Fruit fly (Drosophila melanogaster) whole organism, embryonic: ENCODE results near the gene Sk1.

ENCODE experiments used
- Bteb2 ChIP-seq: fragments of 200-800 bp; sonication (Bioruptor generic); optimal IDR thresholded peaks from 2 replicates; lab custom pipeline; 2016; ENCODE audit warnings: missing biosample characterization, missing genetic modification characterization
- C15 ChIP-seq: fragments of 200-800 bp; sonication (Bioruptor generic); IDR thresholded peaks from 3 replicates; pipeline ENCODE4 v1.3.6; 2022; ENCODE audit warnings: missing biosample characterization, missing genetic modification characterization
- CG1024 ChIP-seq: fragments of 200-800 bp; sonication (Bioruptor generic); IDR thresholded peaks from 2 replicates; pipeline ENCODE4 v1.3.6; 2022; ENCODE audit warnings: missing biosample characterization, missing genetic modification characterization
- CG10462 ChIP-seq: fragments of 200-800 bp; sonication (Bioruptor generic); optimal IDR thresholded peaks from 2 replicates; lab custom pipeline; 2016; ENCODE audit warnings: missing biosample characterization, missing genetic modification characterization
- CG10565 ChIP-seq: fragments of 200-800 bp; sonication (Bioruptor generic); optimal IDR thresholded peaks from 3 replicates; lab custom pipeline; 2016; ENCODE audit warnings: missing biosample characterization, mild to moderate bottlenecking, missing genetic modification characterization
- CG11247 ChIP-seq: fragments of 200-800 bp; sonication (Bioruptor generic); IDR thresholded peaks from 2 replicates; pipeline ENCODE4 v1.3.6; 2022; ENCODE audit warnings: missing biosample characterization, missing genetic modification characterization
- CG11695 ChIP-seq: fragments of 200-800 bp; sonication (Bioruptor generic); IDR thresholded peaks from 3 replicates; pipeline ENCODE4 v1.3.6; 2022; ENCODE audit warnings: missing biosample characterization, missing genetic modification characterization
- CG12219 ChIP-seq: fragments of 200-800 bp; sonication (Bioruptor generic); optimal IDR thresholded peaks from 3 replicates; lab custom pipeline; 2018; ENCODE audit warnings: missing biosample characterization, mild to moderate bottlenecking, missing genetic modification characterization
- CG12744 ChIP-seq: fragments of 200-800 bp; sonication (Bioruptor generic); optimal IDR thresholded peaks from 2 replicates; lab custom pipeline; 2016; ENCODE audit warnings: missing biosample characterization, missing genetic modification characterization
- CG14965 ChIP-seq: fragments of 200-800 bp; sonication (Bioruptor generic); optimal IDR thresholded peaks from 2 replicates; lab custom pipeline; 2016; ENCODE audit warnings: missing biosample characterization, missing genetic modification characterization, borderline replicate concordance
- CG15011 ChIP-seq: fragments of 200-800 bp; sonication (Bioruptor generic); optimal IDR thresholded peaks from 3 replicates; lab custom pipeline; 2018; ENCODE audit warnings: missing biosample characterization, mild to moderate bottlenecking, missing genetic modification characterization
- CG17361 ChIP-seq: fragments of 200-800 bp; sonication (Bioruptor generic); IDR thresholded peaks from 3 replicates; pipeline ENCODE4 v1.3.6; 2022; ENCODE audit warnings: missing biosample characterization, missing genetic modification characterization
- CG17612 ChIP-seq: fragments of 200-800 bp; sonication (Bioruptor generic); IDR thresholded peaks from 2 replicates; pipeline ENCODE4 v1.3.6; 2022; ENCODE audit warnings: missing biosample characterization, missing genetic modification characterization
- CG2875 ChIP-seq: fragments of 200-800 bp; sonication (Bioruptor generic); optimal IDR thresholded peaks from 2 replicates; lab custom pipeline; 2017; ENCODE audit warnings: missing biosample characterization, mild to moderate bottlenecking, missing genetic modification characterization, missing genetic modification reagents
- CG2889 ChIP-seq: fragments of 200-800 bp; sonication (Bioruptor generic); IDR thresholded peaks from 3 replicates; pipeline ENCODE4 v1.3.6; 2022; ENCODE audit warnings: missing biosample characterization, missing genetic modification characterization
- CG3847 ChIP-seq: fragments of 200-800 bp; sonication (Bioruptor generic); IDR thresholded peaks from 2 replicates; pipeline ENCODE4 v1.3.6; 2022; ENCODE audit warnings: missing biosample characterization, missing genetic modification characterization
- CG4360 ChIP-seq: fragments of 200-800 bp; sonication (Bioruptor generic); IDR thresholded peaks from 2 replicates; pipeline ENCODE4 v1.3.6; 2022; ENCODE audit warnings: missing biosample characterization, missing genetic modification characterization
- CG43689 ChIP-seq: fragments of 200-800 bp; sonication (Bioruptor generic); IDR thresholded peaks from 2 replicates; pipeline ENCODE4 v1.3.6; 2022; ENCODE audit warnings: missing biosample characterization, missing genetic modification characterization
- CG6175 ChIP-seq: fragments of 200-800 bp; sonication (Bioruptor generic); IDR thresholded peaks from 3 replicates; pipeline ENCODE4 v1.3.6; 2022; ENCODE audit warnings: missing biosample characterization, missing genetic modification characterization
- CG9932 ChIP-seq: fragments of 200-800 bp; sonication (Bioruptor generic); IDR thresholded peaks from 2 replicates; pipeline ENCODE4 v1.3.6; 2022; ENCODE audit warnings: missing biosample characterization, missing genetic modification characterization
- CkIIα-i1 ChIP-seq: fragments of 200-800 bp; sonication (Bioruptor generic); IDR thresholded peaks from 2 replicates; pipeline ENCODE4 v1.3.6; 2022; ENCODE audit warnings: missing biosample characterization, missing genetic modification characterization
- Dek ChIP-seq: fragments of 200-800 bp; sonication (Bioruptor generic); optimal IDR thresholded peaks from 3 replicates; lab custom pipeline; 2019; ENCODE audit warnings: missing biosample characterization, mild to moderate bottlenecking, missing genetic modification characterization, moderate library complexity
- ERR ChIP-seq: fragments of 200-800 bp; sonication (Bioruptor generic); optimal IDR thresholded peaks from 2 replicates; lab custom pipeline; 2016; ENCODE audit warnings: missing biosample characterization, missing genetic modification characterization
- Ets97D ChIP-seq: fragments of 200-800 bp; sonication (Bioruptor generic); optimal IDR thresholded peaks from 3 replicates; lab custom pipeline; 2016; ENCODE audit warnings: missing biosample characterization, missing genetic modification characterization
- Fer2 ChIP-seq: fragments of 200-800 bp; sonication (Bioruptor generic); optimal IDR thresholded peaks from 2 replicates; lab custom pipeline; 2018; ENCODE audit warnings: missing biosample characterization, mild to moderate bottlenecking, missing genetic modification characterization, moderate library complexity
- Ptx1 ChIP-seq: fragments of 200-800 bp; sonication (Bioruptor generic); IDR thresholded peaks from 2 replicates; pipeline ENCODE4 v1.3.6; 2022; ENCODE audit warnings: missing biosample characterization, missing genetic modification characterization
- Side ChIP-seq: fragments of 200-800 bp; sonication (Bioruptor generic); optimal IDR thresholded peaks from 2 replicates; lab custom pipeline; 2016; ENCODE audit warnings: missing biosample characterization, missing genetic modification characterization
- Six4 ChIP-seq: fragments of 200-800 bp; sonication (Bioruptor generic); optimal IDR thresholded peaks from 2 replicates; lab custom pipeline; 2016; ENCODE audit warnings: missing biosample characterization, missing genetic modification characterization
- Taf1 ChIP-seq: fragments of 200-800 bp; sonication (Bioruptor generic); IDR thresholded peaks from 2 replicates; pipeline ENCODE4 v1.3.6; 2022; ENCODE audit warnings: missing biosample characterization, missing genetic modification characterization
- Trl ChIP-seq, 3 experiments: fragments of >200 bp in 2 of 3; fragments of 200-800 bp in 1 of 3; sonication (Bioruptor generic) in 1 of 3; optimal IDR thresholded peaks; 2 replicates in 1 of 3; 3 replicates in 2 of 3; lab custom pipeline; 2016 to 2017; ENCODE audit warnings: missing biosample characterization in 1 of 3, missing genetic modification characterization in 1 of 3
- al ChIP-seq: fragments of 200-800 bp; sonication (Bioruptor generic); IDR thresholded peaks from 2 replicates; pipeline ENCODE4 v1.3.6; 2022; ENCODE audit warnings: missing biosample characterization, missing genetic modification characterization
- ato ChIP-seq: fragments of 200-800 bp; sonication (Bioruptor generic); IDR thresholded peaks from 2 replicates; pipeline ENCODE4 v1.3.6; 2022; ENCODE audit warnings: missing biosample characterization, missing genetic modification characterization; ENCODE audit not compliant: partially characterized antibody
- caup ChIP-seq: fragments of 200-800 bp; sonication (Bioruptor generic); optimal IDR thresholded peaks from 3 replicates; lab custom pipeline; 2017; ENCODE audit warnings: missing biosample characterization, mild to moderate bottlenecking, missing genetic modification characterization, moderate library complexity; ENCODE audit not compliant: severe bottlenecking
- crol ChIP-seq: fragments of 200-800 bp; sonication (Bioruptor generic); IDR thresholded peaks from 2 replicates; pipeline ENCODE4 v1.3.6; 2022; ENCODE audit warnings: missing biosample characterization, missing genetic modification characterization
- dm ChIP-seq: fragments of 200-800 bp; sonication (Bioruptor generic); optimal IDR thresholded peaks from 3 replicates; lab custom pipeline; 2016; ENCODE audit warnings: missing biosample characterization, missing genetic modification characterization
- ewg ChIP-seq: fragments of 200-800 bp; sonication (Bioruptor generic); optimal IDR thresholded peaks from 3 replicates; lab custom pipeline; 2017; ENCODE audit warnings: mild to moderate bottlenecking, missing biosample characterization, missing genetic modification reagents, missing genetic modification characterization
- fd64A ChIP-seq: fragments of 200-800 bp; sonication (Bioruptor generic); optimal IDR thresholded peaks from 3 replicates; lab custom pipeline; 2018; ENCODE audit warnings: missing biosample characterization, mild to moderate bottlenecking, missing genetic modification characterization
- fru ChIP-seq: fragments of >200 bp; optimal IDR thresholded peaks from 2 replicates; lab custom pipeline; 2017
- ftz-f1 ChIP-seq: fragments of 200-800 bp; sonication (Bioruptor generic); optimal IDR thresholded peaks from 2 replicates; lab custom pipeline; 2016; ENCODE audit warnings: missing biosample characterization, missing genetic modification characterization
- gfzf ChIP-seq: fragments of 200-800 bp; sonication (Bioruptor generic); optimal IDR thresholded peaks from 2 replicates; lab custom pipeline; 2016; ENCODE audit warnings: missing biosample characterization, mild to moderate bottlenecking, missing genetic modification characterization, moderate library complexity
- hb ChIP-seq: fragments of 200-800 bp; sonication (Bioruptor generic); IDR thresholded peaks from 3 replicates; pipeline ENCODE4 v1.3.6; 2022; ENCODE audit warnings: missing biosample characterization, missing genetic modification characterization; ENCODE audit not compliant: partially characterized antibody
- hkb ChIP-seq, 2 experiments: fragments of 200-800 bp in 1 of 2; fragments of >200 bp in 1 of 2; sonication (Bioruptor generic) in 1 of 2; IDR thresholded peaks in 1 of 2; optimal IDR thresholded peaks in 1 of 2; 2 replicates each; pipeline versions ENCODE4 v1.3.6 to Lab custom; 2017 to 2022; ENCODE audit warnings: missing biosample characterization in 1 of 2, missing genetic modification characterization in 1 of 2
- mam ChIP-seq: fragments of 200-800 bp; sonication (Bioruptor generic); optimal IDR thresholded peaks from 3 replicates; lab custom pipeline; 2016; ENCODE audit warnings: missing biosample characterization, missing genetic modification characterization
- nerfin-2 ChIP-seq: fragments of 200-800 bp; sonication (Bioruptor generic); IDR thresholded peaks from 2 replicates; pipeline ENCODE4 v1.3.6; 2022; ENCODE audit warnings: missing biosample characterization, missing genetic modification characterization; ENCODE audit not compliant: partially characterized antibody
- pan ChIP-seq, 4 experiments: fragments of >200 bp in 3 of 4; fragments of 200-800 bp in 1 of 4; sonication (Bioruptor generic) in 1 of 4; optimal IDR thresholded peaks in 3 of 4; IDR thresholded peaks in 1 of 4; 2 replicates each; pipeline versions ENCODE4 v1.3.6 to Lab custom; 2017 to 2022; ENCODE audit warnings: missing biosample characterization in 2 of 4, missing genetic modification characterization in 2 of 4, mixed read lengths in 1 of 4
- salm ChIP-seq: fragments of 200-800 bp; sonication (Bioruptor generic); optimal IDR thresholded peaks from 2 replicates; lab custom pipeline; 2018; ENCODE audit warnings: missing biosample characterization, mild to moderate bottlenecking, missing genetic modification characterization
- sna ChIP-seq: fragments of 200-800 bp; sonication (Bioruptor generic); IDR thresholded peaks from 2 replicates; pipeline ENCODE4 v1.3.6; 2022; ENCODE audit warnings: missing biosample characterization, missing genetic modification characterization; ENCODE audit not compliant: partially characterized antibody
- tgo ChIP-seq: fragments of 200-800 bp; sonication (Bioruptor generic); IDR thresholded peaks from 3 replicates; pipeline ENCODE4 v1.3.6; 2022; ENCODE audit warnings: missing biosample characterization, missing genetic modification characterization
- trem ChIP-seq: fragments of 200-800 bp; optimal IDR thresholded peaks from 3 replicates; lab custom pipeline; 2019; ENCODE audit warnings: missing biosample characterization, mild to moderate bottlenecking, missing genetic modification characterization, moderate library complexity
- tup ChIP-seq: fragments of 200-800 bp; sonication (Bioruptor generic); optimal IDR thresholded peaks from 2 replicates; lab custom pipeline; 2016; ENCODE audit warnings: missing biosample characterization, mild to moderate bottlenecking, missing genetic modification characterization, moderate library complexity

The Sk1 gene

dm6 chrX:11468304-11468703 lies 26.0 kb downstream of the Sk1 start (continued):
- TF ChIP-seq Trl (optimal IDR thresholded peaks at IDR 0.05; lab: Kevin White, UChicago) (no peak), Trl (GFP tag; optimal IDR thresholded peaks at IDR 0.05; lab: Kevin White, UChicago) (no peak), ewg (GFP tag; lab: Kevin White, UChicago) (no peak), pan (optimal IDR thresholded peaks at IDR 0.05; lab: Kevin White, UChicago) (no peak), pan (GFP tag; optimal IDR thresholded peaks at IDR 0.05 in 1 of 2, IDR thresholded peaks at IDR 0.05 in 1 of 2) (peak in 1 of 2 experiments; percentile 58), CG11695 (GFP tag; lab: Robert Waterston, UW) (no peak), Side (GFP tag; lab: Kevin White, UChicago) (no peak), sna (GFP tag; lab: Robert Waterston, UW) (no peak), Fer2 (tag; lab: Kevin White, UChicago) (no peak), CG6175 (GFP tag; lab: Robert Waterston, UW) (no peak), CG4360 (no peak), caup (GFP tag; lab: Kevin White, UChicago) (no peak), tgo (GFP tag; lab: Robert Waterston, UW) (peak; percentile 41; the same call in 2 of the 3 replicates), trem (no peak), ftz-f1 (GFP tag; lab: Kevin White, UChicago) (no peak), mam (GFP tag; lab: Kevin White, UChicago) (no peak), CG12219 (no peak), Taf1 (GFP tag; lab: Robert Waterston, UW) (no peak), CG10565 (GFP tag; lab: Kevin White, UChicago) (no peak), salm (tag; lab: Kevin White, UChicago) (no peak), CG12744 (GFP tag; lab: Kevin White, UChicago) (no peak), CG43689 (GFP tag; lab: Robert Waterston, UW) (no peak), Ptx1 (GFP tag; lab: Robert Waterston, UW) (peak; percentile 60), al (peak; percentile 14; the same call in 1 of the 2 replicates), CG15011 (GFP tag; lab: Kevin White, UChicago) (no peak), Ets97D (GFP tag; lab: Kevin White, UChicago) (no peak), CG17361 (GFP tag; lab: Robert Waterston, UW) (0 out of 3 replicates have a peak, but pooled peaks have one; percentile 16), CG17612 (GFP tag; lab: Robert Waterston, UW) (no peak), fd64A (no peak), nerfin-2 (GFP tag; lab: Robert Waterston, UW) (no peak), gfzf (no peak), C15 (no peak), hkb (optimal IDR thresholded peaks at IDR 0.05; lab: Kevin White, UChicago) (no peak), hkb (GFP tag; IDR thresholded peaks at IDR 0.05; lab: Robert Waterston, UW) (peak; percentile 47; the same call in 1 of the 2 replicates), CG1024 (GFP tag; lab: Robert Waterston, UW) (no peak), Dek (tag; lab: Kevin White, UChicago) (no peak), hb (GFP tag; lab: Robert Waterston, UW) (no peak), ERR (no peak), tup (no peak), Bteb2 (GFP tag; lab: Kevin White, UChicago) (no peak), crol (GFP tag; lab: Robert Waterston, UW) (peak; percentile 66), ato (no peak), CG10462 (GFP tag; lab: Kevin White, UChicago) (no peak), CG11247 (0 out of 2 replicates have a peak, but pooled peaks have one; percentile 34), CG2875 (GFP tag; lab: Kevin White, UChicago) (no peak), CG2889 (GFP tag; lab: Robert Waterston, UW) (no peak), Six4 (GFP tag; lab: Kevin White, UChicago) (no peak), dm (no peak), CkIIα-i1 (no peak), fru (no peak), CG14965 (no peak), CG9932 (peak; percentile 43), CG3847 (GFP tag; lab: Robert Waterston, UW) (no peak)
